Worm (Caenorhabditis elegans) whole organism, L4 larva: Measurements from ENCODE around the gene mth-1.

Experiments used
- F26F4.8 ChIP-seq: fragments of 200-800 bp; sonication (Bioruptor generic); conservative IDR thresholded peaks from 2 replicates; pipeline ENCODE4 v1.3.6; 2022; ENCODE audit warnings: missing genetic modification characterization, missing compliant biosample characterization
- F44E2.7 ChIP-seq: fragments of 200-800 bp; sonication (Bioruptor generic); IDR thresholded peaks from 2 replicates; pipeline ENCODE4 v2.1.2; 2022; ENCODE audit warnings: missing genetic modification characterization, missing compliant biosample characterization
- ZK337.2 ChIP-seq: fragments of 200-800 bp; sonication (Bioruptor generic); IDR thresholded peaks from 2 replicates; pipeline ENCODE4 v1.3.6; 2022; ENCODE audit warnings: missing genetic modification reagents, missing genetic modification characterization, missing compliant biosample characterization
- aly-2 ChIP-seq: sonication (generic microtip); optimal IDR thresholded peaks from 2 replicates; lab custom pipeline; 2018; ENCODE audit warnings: missing biosample characterization, missing genetic modification characterization
- ama-1 ChIP-seq: fragments of 150-350 bp; optimal IDR thresholded peaks from 2 replicates; lab custom pipeline; 2014; ENCODE audit warnings: inconsistent platforms, mixed read lengths
- ceh-32 ChIP-seq: sonication (generic microtip); optimal IDR thresholded peaks from 2 replicates; lab custom pipeline; 2016; ENCODE audit warnings: mild to moderate bottlenecking, missing genetic modification characterization, missing compliant biosample characterization; ENCODE audit not compliant: poor library complexity
- ceh-62 ChIP-seq: sonication (generic microtip); optimal IDR thresholded peaks from 2 replicates; lab custom pipeline; 2017; ENCODE audit warnings: missing biosample characterization, missing genetic modification characterization
- ceh-82 ChIP-seq: sonication (generic microtip); optimal IDR thresholded peaks from 2 replicates; lab custom pipeline; 2017; ENCODE audit warnings: missing biosample characterization, missing genetic modification characterization
- ces-1 ChIP-seq: fragments of 150-350 bp; sonication (generic microtip); optimal IDR thresholded peaks from 4 replicates; lab custom pipeline; 2014; ENCODE audit warnings: missing biosample characterization, missing genetic modification reagents, missing genetic modification characterization
- cey-2 ChIP-seq: sonication (generic microtip); optimal IDR thresholded peaks from 3 replicates; lab custom pipeline; 2017; ENCODE audit warnings: missing genetic modification characterization, mild to moderate bottlenecking, missing compliant biosample characterization, antibody characterized with exemption, borderline replicate concordance; ENCODE audit not compliant: insufficient read depth
- daf-16 ChIP-seq, 3 experiments: sonication (generic microtip); optimal IDR thresholded peaks; 2 replicates each; lab custom pipeline; 2016 to 2017; ENCODE audit warnings: missing genetic modification characterization in 3 of 3, missing genetic modification reagents in 3 of 3, mild to moderate bottlenecking in 2 of 3, missing compliant biosample characterization in 2 of 3, missing biosample characterization in 1 of 3, moderate library complexity in 1 of 3
- daf-8 ChIP-seq: fragments of 200-800 bp; sonication (Bioruptor generic); IDR thresholded peaks from 2 replicates; pipeline ENCODE4 v1.3.6; 2022; ENCODE audit warnings: missing genetic modification characterization, missing compliant biosample characterization
- dmd-8 ChIP-seq: fragments of 200-800 bp; sonication (Bioruptor generic); IDR thresholded peaks from 2 replicates; pipeline ENCODE4 v1.3.6; 2022; ENCODE audit warnings: missing genetic modification characterization, missing compliant biosample characterization
- dpl-1 ChIP-seq: fragments of 150-350 bp; optimal IDR thresholded peaks from 2 replicates; lab custom pipeline; 2014; ENCODE audit warnings: missing biosample characterization, missing genetic modification reagents, missing genetic modification characterization
- dve-1 ChIP-seq: sonication (generic microtip); optimal IDR thresholded peaks from 2 replicates; lab custom pipeline; 2017; ENCODE audit warnings: antibody characterized with exemption, mild to moderate bottlenecking, missing genetic modification characterization, missing compliant biosample characterization; ENCODE audit not compliant: insufficient read depth
- egl-27 ChIP-seq: sonication (generic microtip); optimal IDR thresholded peaks from 3 replicates; lab custom pipeline; 2017; ENCODE audit warnings: missing biosample characterization, missing genetic modification reagents, missing genetic modification characterization
- fos-1 ChIP-seq: fragments of 150-350 bp; optimal IDR thresholded peaks from 2 replicates; lab custom pipeline; 2014; ENCODE audit warnings: missing biosample characterization, missing genetic modification characterization
- gei-8 ChIP-seq: fragments of 200-800 bp; sonication (Bioruptor generic); optimal IDR thresholded peaks from 2 replicates; lab custom pipeline; 2018; ENCODE audit warnings: mild to moderate bottlenecking, missing genetic modification characterization, missing compliant biosample characterization
- hlh-30 ChIP-seq: sonication (generic microtip); optimal IDR thresholded peaks from 2 replicates; lab custom pipeline; 2017; ENCODE audit warnings: antibody characterized with exemption, mild to moderate bottlenecking, missing genetic modification characterization, missing compliant biosample characterization; ENCODE audit not compliant: insufficient read depth
- hmg-1.1 ChIP-seq: fragments of 200-800 bp; sonication (Bioruptor generic); IDR thresholded peaks from 2 replicates; pipeline ENCODE4 v1.3.6; 2022; ENCODE audit warnings: missing genetic modification reagents, missing genetic modification characterization, missing compliant biosample characterization
- lim-7 ChIP-seq: fragments of 200-800 bp; sonication (Bioruptor generic); IDR thresholded peaks from 2 replicates; pipeline ENCODE4 v1.3.6; 2022; ENCODE audit warnings: missing genetic modification characterization, missing compliant biosample characterization
- lin-15B ChIP-seq: fragments of 150-350 bp; sonication (generic microtip); optimal IDR thresholded peaks from 3 replicates; lab custom pipeline; 2014; ENCODE audit warnings: missing biosample characterization, missing genetic modification characterization
- lsy-2 ChIP-seq, 2 experiments: fragments of 150-350 bp in 1 of 2; sonication (generic microtip) in 1 of 2; optimal IDR thresholded peaks; 2 replicates each; lab custom pipeline; 2014 to 2017; ENCODE audit warnings: missing biosample characterization in 2 of 2, missing genetic modification characterization in 2 of 2
- nhr-11 ChIP-seq: fragments of 150-350 bp; optimal IDR thresholded peaks from 2 replicates; lab custom pipeline; 2014; ENCODE audit warnings: missing biosample characterization, missing genetic modification characterization
- nhr-28 ChIP-seq: fragments of 150-350 bp; optimal IDR thresholded peaks from 2 replicates; lab custom pipeline; 2014; ENCODE audit warnings: missing biosample characterization, missing genetic modification characterization
- nhr-41 ChIP-seq: fragments of 200-800 bp; sonication (Bioruptor generic); IDR thresholded peaks from 2 replicates; pipeline ENCODE4 v1.3.6; 2022; ENCODE audit warnings: missing genetic modification reagents, missing genetic modification characterization, missing compliant biosample characterization
- nhr-6 ChIP-seq: fragments of 150-350 bp; optimal IDR thresholded peaks from 2 replicates; lab custom pipeline; 2014; ENCODE audit warnings: missing biosample characterization, missing genetic modification characterization
- nhr-77 ChIP-seq: fragments of 150-350 bp; optimal IDR thresholded peaks from 2 replicates; lab custom pipeline; 2014; ENCODE audit warnings: missing biosample characterization, missing genetic modification characterization
- pha-4 ChIP-seq, 2 experiments: fragments of 150-350 bp in 1 of 2; fragments of 200-800 bp in 1 of 2; sonication (Bioruptor generic) in 1 of 2; IDR thresholded peaks in 1 of 2; optimal IDR thresholded peaks in 1 of 2; 2 replicates each; pipeline versions ENCODE4 v1.3.6 to Lab custom; 2014 to 2022; ENCODE audit warnings: missing genetic modification characterization in 2 of 2, missing genetic modification reagents in 2 of 2, missing biosample characterization in 1 of 2, missing compliant biosample characterization in 1 of 2
- sdz-12 ChIP-seq: fragments of 200-800 bp; sonication (Bioruptor generic); optimal IDR thresholded peaks from 2 replicates; lab custom pipeline; 2018; ENCODE audit warnings: mild to moderate bottlenecking, missing genetic modification characterization, missing compliant biosample characterization
- set-16 ChIP-seq: fragments of 200-800 bp; sonication (Bioruptor generic); IDR thresholded peaks from 2 replicates; pipeline ENCODE4 v1.3.6; 2022; ENCODE audit warnings: missing genetic modification reagents, missing genetic modification characterization, missing compliant biosample characterization
- skn-1 ChIP-seq: fragments of 150-350 bp; optimal IDR thresholded peaks from 2 replicates; lab custom pipeline; 2014; ENCODE audit warnings: missing biosample characterization, missing genetic modification characterization
- spr-1 ChIP-seq: sonication (generic microtip); optimal IDR thresholded peaks from 2 replicates; lab custom pipeline; 2016; ENCODE audit warnings: mild to moderate bottlenecking, missing genetic modification characterization, missing compliant biosample characterization
- tag-97 ChIP-seq: fragments of 200-800 bp; sonication (Bioruptor generic); IDR thresholded peaks from 2 replicates; pipeline ENCODE4 v1.3.6; 2022; ENCODE audit warnings: missing genetic modification characterization, missing compliant biosample characterization
- tra-1 ChIP-seq: fragments of 200-800 bp; sonication (Bioruptor generic); IDR thresholded peaks from 2 replicates; pipeline ENCODE4 v1.3.6; 2022; ENCODE audit warnings: missing genetic modification reagents, missing genetic modification characterization, missing compliant biosample characterization
- zfp-2 ChIP-seq: sonication (generic microtip); optimal IDR thresholded peaks from 2 replicates; lab custom pipeline; 2016; ENCODE audit warnings: mild to moderate bottlenecking, missing genetic modification characterization, missing compliant biosample characterization
- ztf-11 ChIP-seq: fragments of 150-350 bp; optimal IDR thresholded peaks from 2 replicates; lab custom pipeline; 2014; ENCODE audit warnings: missing biosample characterization, missing genetic modification characterization

Gene mth-1

DNA sequence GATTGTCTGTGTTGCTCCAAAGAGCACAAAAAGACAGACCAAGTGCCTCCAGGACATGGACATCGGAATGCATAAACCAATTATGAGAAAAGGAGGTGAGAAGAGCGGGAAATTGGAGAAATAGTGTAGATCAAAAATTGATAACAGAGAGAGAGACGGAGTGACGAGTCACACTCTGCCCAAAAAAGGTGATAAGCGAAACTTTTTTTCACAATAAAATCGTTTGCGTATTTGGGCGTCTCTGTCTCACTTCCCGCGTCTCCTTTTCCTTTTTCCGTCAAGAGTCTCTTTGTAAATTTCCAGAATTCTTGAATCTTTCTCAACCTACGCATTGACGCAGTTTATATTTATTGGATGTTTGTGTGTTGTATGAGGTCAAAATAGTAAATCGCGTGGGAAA is 9.5 kb downstream of the mth-1 start, which contains the start of gene mth-2 (continued):
- no peak for TF ChIP-seq dpl-1 (GFP tag; lab: Kevin White, UChicago)
- no peak for TF ChIP-seq hlh-30 (tag; lab: Kevin White, UChicago)
- no peak for TF ChIP-seq set-16
- no peak for TF ChIP-seq ZK337.2
- TF ChIP-seq sdz-12 (GFP tag; lab: Kevin White, UChicago): no peak
- TF ChIP-seq tra-1 (GFP tag; lab: Robert Waterston, UW): peak; percentile 25; the same call in 1 of the 2 replicates
- no peak for TF ChIP-seq nhr-41
- TF ChIP-seq ztf-11 (tag; lab: Kevin White, UChicago): no peak
- TF ChIP-seq daf-8 (GFP tag; lab: Robert Waterston, UW): no peak
- no peak for TF ChIP-seq fos-1
- no peak for TF ChIP-seq ceh-62
- TF ChIP-seq ces-1 (GFP tag; lab: Kevin White, UChicago): no peak
- no peak for TF ChIP-seq cey-2
- peak; percentile 48 for TF ChIP-seq nhr-77 (tag; lab: Kevin White, UChicago)
- TF ChIP-seq F44E2.7: no peak
- no peak for TF ChIP-seq ceh-82 (tag; lab: Kevin White, UChicago)
- TF ChIP-seq dve-1 (tag; lab: Kevin White, UChicago): peak; percentile 53
- TF ChIP-seq lim-7 (GFP tag; lab: Robert Waterston, UW): no peak
- TF ChIP-seq gei-8 (GFP tag; lab: Kevin White, UChicago): no peak
- no peak for TF ChIP-seq aly-2 (tag; lab: Kevin White, UChicago)
- TF ChIP-seq skn-1 (tag; lab: Kevin White, UChicago): no peak
- TF ChIP-seq ama-1: no peak
- no peak for TF ChIP-seq daf-16 (GFP tag; optimal IDR thresholded peaks at IDR 0.05; lab: Kevin White, UChicago)
- peak; percentile 58 for TF ChIP-seq daf-16 (tag; optimal IDR thresholded peaks at IDR 0.05; lab: Kevin White, UChicago)
- TF ChIP-seq egl-27 (tag; lab: Kevin White, UChicago): no peak

DNA sequence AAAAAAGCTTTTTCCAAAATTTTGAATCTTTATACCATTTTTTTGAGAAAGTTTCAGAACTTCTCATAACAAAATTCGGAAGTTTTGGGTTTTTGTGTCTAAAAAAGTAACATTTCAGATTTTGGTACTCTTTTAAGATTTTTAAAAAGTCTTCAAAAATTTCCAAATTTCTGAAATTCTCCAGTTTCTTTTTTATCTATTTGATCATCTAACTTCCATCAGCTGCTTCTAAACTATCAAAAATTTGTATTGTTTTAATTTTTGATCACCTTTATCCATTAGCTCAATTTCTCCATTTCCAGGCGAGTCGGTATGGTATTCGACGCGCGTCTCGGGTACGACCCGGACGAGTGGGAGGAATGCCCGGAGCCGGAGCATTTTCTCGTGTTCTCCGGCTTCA is 17.2 kb downstream of the mth-1 start, which contains the start of gene cpna-1:
TSS of gene cpna-1 (plus strand) at position 301 of the 400 bp plus-strand sequence.
- TF ChIP-seq set-16: 0 out of 2 replicates have a peak, but pooled peaks have one; percentile 33
- no peak for TF ChIP-seq spr-1 (tag; lab: Kevin White, UChicago)
- TF ChIP-seq, all 104 proteins: peak for 1

DNA sequence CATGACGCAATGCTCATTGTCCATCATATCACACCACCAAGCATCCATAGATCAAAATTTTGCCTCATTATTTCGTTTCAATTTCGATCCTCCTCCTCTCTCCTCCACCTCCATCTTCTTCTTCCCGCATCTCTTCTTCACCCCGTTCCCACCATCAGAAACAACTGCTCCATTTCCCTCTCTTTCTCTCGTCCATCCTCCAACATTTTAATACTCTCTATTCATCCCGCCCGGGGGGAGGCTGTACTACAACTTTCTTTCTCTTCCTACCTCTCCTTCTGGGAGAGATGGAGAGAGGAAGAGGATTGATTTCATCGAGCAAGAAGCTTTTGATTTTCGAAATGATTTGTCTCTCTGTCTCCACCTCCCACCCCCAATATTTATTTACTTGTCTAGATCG is 19.6 kb downstream of the mth-1 start:
- TF ChIP-seq lsy-2 (tag; optimal IDR thresholded peaks at IDR 0.05; lab: Kevin White, UChicago) (no peak), pha-4 (GFP tag; IDR thresholded peaks at IDR 0.05; lab: Robert Waterston, UW) (no peak), pha-4 (tag; optimal IDR thresholded peaks at IDR 0.05; lab: Kevin White, UChicago) (no peak), hmg-1.1 (GFP tag; lab: Robert Waterston, UW) (0 out of 2 replicates have a peak, but pooled peaks have one; percentile 22), lin-15B (tag; lab: Kevin White, UChicago) (no peak), nhr-6 (tag; lab: Kevin White, UChicago) (no peak), daf-16 (GFP tag; optimal IDR thresholded peaks at IDR 0.05; lab: Kevin White, UChicago) (peak in 1 of 2 experiments; percentile 21), daf-16 (tag; optimal IDR thresholded peaks at IDR 0.05; lab: Kevin White, UChicago) (no peak), fos-1 (no peak), F26F4.8 (no peak), nhr-28 (tag; lab: Kevin White, UChicago) (peak; percentile 8), zfp-2 (tag; lab: Kevin White, UChicago) (no peak), tag-97 (no peak)

ce11 chrII:4182364-4182763 is 21.2 kb downstream of the mth-1 start, which contains the start of gene R03H10.11:
R03H10.11 (plus strand) TSS chrII:4182664.
- no peak for TF ChIP-seq pha-4 (GFP tag; IDR thresholded peaks at IDR 0.05; lab: Robert Waterston, UW)
- no peak for TF ChIP-seq pha-4 (tag; optimal IDR thresholded peaks at IDR 0.05; lab: Kevin White, UChicago)
- TF ChIP-seq ceh-32 (tag; lab: Kevin White, UChicago): no peak
- no peak for TF ChIP-seq hlh-30 (tag; lab: Kevin White, UChicago)
- TF ChIP-seq nhr-11 (tag; lab: Kevin White, UChicago): no peak
- TF ChIP-seq dmd-8: no peak
